Worm (Caenorhabditis elegans) whole organism, mixed stage, embryonic: ENCODE measurements around the gene pitr-3.

Experiments used
- M03D4.4 ChIP-seq: sonication (generic microtip); optimal IDR thresholded peaks from 2 replicates; lab custom pipeline; 2017; ENCODE audit warnings: mild to moderate bottlenecking, missing genetic modification characterization, missing compliant biosample characterization
- bed-3 ChIP-seq: fragments of 200-800 bp; sonication (Bioruptor generic); optimal IDR thresholded peaks from 3 replicates; lab custom pipeline; 2018; ENCODE audit warnings: mild to moderate bottlenecking, missing genetic modification characterization, moderate library complexity, missing compliant biosample characterization
- blmp-1 ChIP-seq: fragments of 150-350 bp; optimal IDR thresholded peaks from 2 replicates; lab custom pipeline; 2014; ENCODE audit warnings: missing biosample characterization, missing genetic modification characterization
- ceh-39 ChIP-seq: fragments of 150-350 bp; optimal IDR thresholded peaks from 2 replicates; lab custom pipeline; 2014; ENCODE audit warnings: missing biosample characterization, missing genetic modification characterization
- ces-1 ChIP-seq: fragments of 150-350 bp; optimal IDR thresholded peaks from 2 replicates; lab custom pipeline; 2014; ENCODE audit warnings: missing biosample characterization, missing genetic modification reagents, missing genetic modification characterization
- cnd-1 ChIP-seq: fragments of 200-800 bp; sonication (Bioruptor generic); optimal IDR thresholded peaks from 2 replicates; lab custom pipeline; 2018; ENCODE audit warnings: mild to moderate bottlenecking, missing genetic modification characterization, missing compliant biosample characterization
- drap-1 ChIP-seq: fragments of 200-800 bp; sonication (Bioruptor generic); optimal IDR thresholded peaks from 3 replicates; lab custom pipeline; 2018; ENCODE audit warnings: mild to moderate bottlenecking, missing genetic modification characterization, missing compliant biosample characterization
- flh-1 ChIP-seq: fragments of 200-800 bp; sonication (Bioruptor generic); optimal IDR thresholded peaks from 2 replicates; lab custom pipeline; 2018; ENCODE audit warnings: mild to moderate bottlenecking, missing genetic modification characterization, moderate library complexity, missing compliant biosample characterization
- ham-2 ChIP-seq: fragments of 200-800 bp; sonication (Bioruptor generic); optimal IDR thresholded peaks from 2 replicates; lab custom pipeline; 2018; ENCODE audit warnings: mild to moderate bottlenecking, missing genetic modification characterization, missing compliant biosample characterization
- hlh-1 ChIP-seq: fragments of 150-350 bp; optimal IDR thresholded peaks from 2 replicates; lab custom pipeline; 2014; ENCODE audit warnings: missing biosample characterization, missing genetic modification reagents, missing genetic modification characterization
- lin-13 ChIP-seq: fragments of 150-350 bp; optimal IDR thresholded peaks from 2 replicates; lab custom pipeline; 2014; ENCODE audit warnings: missing biosample characterization, missing genetic modification characterization
- lin-32 ChIP-seq: fragments of 200-800 bp; sonication (Bioruptor generic); optimal IDR thresholded peaks from 2 replicates; lab custom pipeline; 2018; ENCODE audit warnings: mild to moderate bottlenecking, missing genetic modification characterization, missing compliant biosample characterization
- lsy-2 ChIP-seq: fragments of 150-350 bp; optimal IDR thresholded peaks from 2 replicates; lab custom pipeline; 2014; ENCODE audit warnings: missing biosample characterization, missing genetic modification characterization
- mab-5 ChIP-seq: fragments of 150-350 bp; optimal IDR thresholded peaks from 2 replicates; lab custom pipeline; 2014; ENCODE audit warnings: missing biosample characterization, missing genetic modification characterization
- mep-1 ChIP-seq: fragments of 150-350 bp; optimal IDR thresholded peaks from 2 replicates; lab custom pipeline; 2017; ENCODE audit warnings: missing biosample characterization, missing genetic modification reagents, missing genetic modification characterization, inconsistent platforms
- mls-2 ChIP-seq: sonication (generic microtip); optimal IDR thresholded peaks from 2 replicates; lab custom pipeline; 2016; ENCODE audit warnings: mild to moderate bottlenecking, missing genetic modification characterization, moderate library complexity, missing compliant biosample characterization
- nhr-12 ChIP-seq: fragments of 150-350 bp; optimal IDR thresholded peaks from 2 replicates; lab custom pipeline; 2014; ENCODE audit warnings: missing biosample characterization, missing genetic modification characterization
- nhr-2 ChIP-seq: fragments of 150-350 bp; optimal IDR thresholded peaks from 2 replicates; lab custom pipeline; 2014; ENCODE audit warnings: missing biosample characterization, missing genetic modification characterization
- nhr-237 ChIP-seq: fragments of 150-350 bp; optimal IDR thresholded peaks from 2 replicates; lab custom pipeline; 2014; ENCODE audit warnings: missing biosample characterization, missing genetic modification characterization
- nhr-28 ChIP-seq: fragments of 150-350 bp; optimal IDR thresholded peaks from 2 replicates; lab custom pipeline; 2014; ENCODE audit warnings: missing biosample characterization, missing genetic modification characterization
- nhr-76 ChIP-seq: sonication (generic microtip); optimal IDR thresholded peaks from 2 replicates; lab custom pipeline; 2017; ENCODE audit warnings: missing biosample characterization, missing genetic modification characterization
- pha-4 ChIP-seq: fragments of 150-350 bp; optimal IDR thresholded peaks from 2 replicates; lab custom pipeline; 2018; ENCODE audit warnings: missing biosample characterization, missing genetic modification reagents, missing genetic modification characterization
- sem-2 ChIP-seq: fragments of 200-800 bp; sonication (Bioruptor generic); optimal IDR thresholded peaks from 2 replicates; lab custom pipeline; 2018; ENCODE audit warnings: mild to moderate bottlenecking, missing genetic modification characterization, missing compliant biosample characterization
- snpc-4 ChIP-seq: fragments of 150-350 bp; optimal IDR thresholded peaks from 2 replicates; lab custom pipeline; 2014; ENCODE audit warnings: missing biosample characterization, missing genetic modification characterization
- sptf-1 ChIP-seq: sonication (generic microtip); optimal IDR thresholded peaks from 2 replicates; lab custom pipeline; 2017; ENCODE audit warnings: mild to moderate bottlenecking, missing genetic modification characterization, moderate library complexity, missing compliant biosample characterization
- tbx-8 ChIP-seq: fragments of 200-800 bp; sonication (Bioruptor generic); optimal IDR thresholded peaks from 2 replicates; lab custom pipeline; 2018; ENCODE audit warnings: mild to moderate bottlenecking, missing genetic modification characterization, moderate library complexity, missing compliant biosample characterization
- unc-120 ChIP-seq: sonication (generic microtip); optimal IDR thresholded peaks from 2 replicates; lab custom pipeline; 2017; ENCODE audit warnings: missing genetic modification characterization, missing compliant biosample characterization; ENCODE audit not compliant: poor library complexity, severe bottlenecking
- unc-39 ChIP-seq: fragments of 150-350 bp; optimal IDR thresholded peaks from 2 replicates; lab custom pipeline; 2014; ENCODE audit warnings: missing biosample characterization, missing genetic modification characterization
- zip-8 ChIP-seq: fragments of 150-350 bp; optimal IDR thresholded peaks from 2 replicates; lab custom pipeline; 2014; ENCODE audit warnings: missing biosample characterization, missing genetic modification characterization

pitr-3 gene

ce11 chrV:9123186-9123585 is 18.0 kb downstream of the pitr-3 start, which contains the start of gene F21C10.11:
F21C10.11 (plus strand) TSS chrV:9123486.
- no peak for TF ChIP-seq lin-13
- TF ChIP-seq M03D4.4 (tag; lab: Kevin White, UChicago), result no peak
- TF ChIP-seq blmp-1 (tag; lab: Kevin White, UChicago), result no peak
- no peak for TF ChIP-seq nhr-237 (tag; lab: Kevin White, UChicago)
- TF ChIP-seq ham-2 (GFP tag; lab: Kevin White, UChicago), result no peak
- no peak for TF ChIP-seq cnd-1 (tag; lab: Kevin White, UChicago)
- no peak for TF ChIP-seq lsy-2 (tag; lab: Kevin White, UChicago)
- TF ChIP-seq drap-1, result no peak
- TF ChIP-seq bed-3 (GFP tag; lab: Kevin White, UChicago), result no peak
- TF ChIP-seq mab-5 (tag; lab: Kevin White, UChicago), result no peak
- no peak for TF ChIP-seq pha-4 (tag; lab: Kevin White, UChicago)
- no peak for TF ChIP-seq zip-8 (tag; lab: Kevin White, UChicago)
- TF ChIP-seq ceh-39 (tag; lab: Kevin White, UChicago), result no peak
- TF ChIP-seq nhr-2 (tag; lab: Kevin White, UChicago), result no peak
- TF ChIP-seq mls-2 (tag; lab: Kevin White, UChicago), result no peak
- TF ChIP-seq sem-2, result no peak
- TF ChIP-seq tbx-8 (GFP tag; lab: Kevin White, UChicago), result no peak
- no peak for TF ChIP-seq lin-32 (GFP tag; lab: Kevin White, UChicago)

DNA sequence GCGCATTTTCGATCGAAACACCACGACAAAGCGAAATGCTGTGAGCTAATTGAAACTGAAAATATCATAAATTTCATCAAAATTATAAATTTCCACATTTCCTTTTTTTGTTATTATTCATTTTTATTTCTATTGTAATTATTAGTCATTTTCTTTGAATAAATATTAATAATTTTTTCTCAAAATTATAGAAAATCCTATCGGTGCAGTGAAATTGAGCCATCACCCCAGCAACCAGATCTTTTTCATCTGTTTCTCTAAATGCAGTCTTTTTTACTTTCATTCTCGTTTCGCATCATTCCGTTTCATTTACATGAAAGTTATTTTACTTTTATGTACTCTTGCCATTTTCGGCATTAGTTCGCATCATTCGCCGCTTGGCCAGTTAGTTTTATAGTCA is 19.2 kb downstream of the pitr-3 start, which contains the start of gene F21C10.13:
Gene F21C10.13, plus strand, starts transcription at position 301 of the 400 bp plus-strand sequence.
- TF ChIP-seq sptf-1 (tag; lab: Kevin White, UChicago), result no peak
- TF ChIP-seq lin-32 (GFP tag; lab: Kevin White, UChicago), result no peak
- TF ChIP-seq mls-2 (tag; lab: Kevin White, UChicago), result no peak
- TF ChIP-seq snpc-4, result no peak
- TF ChIP-seq ces-1 (GFP tag; lab: Kevin White, UChicago), result no peak
- TF ChIP-seq lin-13, result no peak
- no peak for TF ChIP-seq bed-3 (GFP tag; lab: Kevin White, UChicago)
- TF ChIP-seq flh-1, result no peak

ce11 chrV:9112467-9112866 is 28.7 kb downstream of the pitr-3 start, which contains the start of gene F21C10.7:
F21C10.7 (plus strand) TSS chrV:9112767.
- TF ChIP-seq cnd-1 (tag; lab: Kevin White, UChicago), result no peak
- TF ChIP-seq sem-2, result no peak
- no peak for TF ChIP-seq pha-4 (tag; lab: Kevin White, UChicago)
- TF ChIP-seq mab-5 (tag; lab: Kevin White, UChicago), result no peak
- TF ChIP-seq nhr-76 (tag; lab: Kevin White, UChicago), result no peak
- TF ChIP-seq bed-3 (GFP tag; lab: Kevin White, UChicago), result no peak
- TF ChIP-seq nhr-28 (tag; lab: Kevin White, UChicago), result no peak
- no peak for TF ChIP-seq mep-1 (tag; lab: Kevin White, UChicago)
- TF ChIP-seq tbx-8 (GFP tag; lab: Kevin White, UChicago), result no peak
- TF ChIP-seq nhr-237 (tag; lab: Kevin White, UChicago), result no peak
- TF ChIP-seq unc-39 (tag; lab: Kevin White, UChicago), result no peak

ce11 chrV:9111957-9112356 is 29.2 kb downstream of the pitr-3 start:
- TF ChIP-seq lin-13, result no peak
- peak; percentile 97 for TF ChIP-seq unc-120 (tag; lab: Kevin White, UChicago)
- no peak for TF ChIP-seq mep-1 (tag; lab: Kevin White, UChicago)
- no peak for TF ChIP-seq nhr-12 (tag; lab: Kevin White, UChicago)
- peak; percentile 43 for TF ChIP-seq hlh-1

ce11 chrV:9109281-9109680 is 31.9 kb downstream of the pitr-3 start, which contains the start of gene pqn-31:
pqn-31 (plus strand) TSS chrV:9109581.
- TF ChIP-seq nhr-237 (tag; lab: Kevin White, UChicago) (no peak), sem-2 (no peak), ceh-39 (tag; lab: Kevin White, UChicago) (no peak), lsy-2 (tag; lab: Kevin White, UChicago) (no peak)

DNA sequence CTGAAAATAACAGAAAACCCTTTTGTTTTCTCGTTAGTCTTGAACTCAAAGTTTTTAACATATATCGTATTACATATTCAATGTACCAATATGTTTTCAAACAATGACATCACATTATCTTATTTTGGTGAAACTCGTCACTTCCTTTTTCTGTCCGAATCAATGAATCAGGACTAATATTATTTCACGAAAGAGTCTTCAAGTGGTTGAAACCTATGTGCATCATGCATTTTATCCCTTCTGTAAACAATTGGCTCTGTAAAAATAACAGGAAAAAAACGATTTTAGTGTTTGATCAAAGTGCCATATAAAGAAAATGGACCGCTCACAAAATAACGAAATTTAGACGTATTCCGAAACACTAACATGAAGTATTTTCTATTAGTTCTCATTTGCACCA is 33.0 kb downstream of the pitr-3 start, which contains the start of gene F21C10.18:
Gene F21C10.18, plus strand, starts transcription at position 301 of the 400 bp plus-strand sequence.
- TF ChIP-seq M03D4.4 (tag; lab: Kevin White, UChicago) (no peak), mls-2 (tag; lab: Kevin White, UChicago) (no peak), nhr-28 (tag; lab: Kevin White, UChicago) (no peak), unc-120 (tag; lab: Kevin White, UChicago) (no peak), sem-2 (no peak), zip-8 (tag; lab: Kevin White, UChicago) (no peak)
